Fruit fly (Drosophila melanogaster) whole organism, embryonic: ENCODE measurements around the gene CG17027.

Experiments used
- ATbp ChIP-seq: fragments of 200-800 bp; sonication (Bioruptor generic); optimal IDR thresholded peaks from 2 replicates; lab custom pipeline; 2017; ENCODE audit warnings: missing biosample characterization, mild to moderate bottlenecking, missing genetic modification characterization, missing genetic modification reagents
- BEAF-32 ChIP-seq: fragments of 200-800 bp; sonication (Bioruptor generic); optimal IDR thresholded peaks from 3 replicates; lab custom pipeline; 2017; ENCODE audit warnings: missing biosample characterization, missing genetic modification characterization, mild to moderate bottlenecking, moderate library complexity, missing genetic modification reagents
- CG14860 ChIP-seq: fragments of 200-800 bp; sonication (Bioruptor generic); IDR thresholded peaks from 3 replicates; pipeline ENCODE4 v1.3.6; 2022; ENCODE audit warnings: missing biosample characterization, missing genetic modification characterization; ENCODE audit not compliant: partially characterized antibody
- CG15011 ChIP-seq: fragments of 200-800 bp; sonication (Bioruptor generic); optimal IDR thresholded peaks from 3 replicates; lab custom pipeline; 2018; ENCODE audit warnings: missing biosample characterization, mild to moderate bottlenecking, missing genetic modification characterization
- CG18599 ChIP-seq: fragments of 200-800 bp; sonication (Bioruptor generic); optimal IDR thresholded peaks from 3 replicates; lab custom pipeline; 2017; ENCODE audit warnings: missing biosample characterization, missing genetic modification characterization, mild to moderate bottlenecking, moderate library complexity, missing genetic modification reagents
- CG2875 ChIP-seq: fragments of 200-800 bp; sonication (Bioruptor generic); optimal IDR thresholded peaks from 2 replicates; lab custom pipeline; 2017; ENCODE audit warnings: missing biosample characterization, mild to moderate bottlenecking, missing genetic modification characterization, missing genetic modification reagents
- CG2889 ChIP-seq: fragments of 200-800 bp; sonication (Bioruptor generic); IDR thresholded peaks from 3 replicates; pipeline ENCODE4 v1.3.6; 2022; ENCODE audit warnings: missing biosample characterization, missing genetic modification characterization
- CG3726 ChIP-seq: fragments of 200-800 bp; sonication (Bioruptor generic); IDR thresholded peaks from 3 replicates; pipeline ENCODE4, ENCODE4 v1.3.6; 2022; ENCODE audit warnings: missing biosample characterization, missing genetic modification characterization
- CG3838 ChIP-seq: fragments of 200-800 bp; sonication (Bioruptor generic); optimal IDR thresholded peaks from 3 replicates; lab custom pipeline; 2016; ENCODE audit warnings: missing biosample characterization, missing genetic modification characterization
- CG42726 ChIP-seq: fragments of 200-800 bp; sonication (Bioruptor generic); IDR thresholded peaks from 2 replicates; pipeline ENCODE4 v1.3.6; 2022; ENCODE audit warnings: missing biosample characterization, missing genetic modification characterization; ENCODE audit not compliant: partially characterized antibody
- CG6765 ChIP-seq: fragments of 200-800 bp; sonication (Bioruptor generic); optimal IDR thresholded peaks from 3 replicates; lab custom pipeline; 2017; ENCODE audit warnings: missing biosample characterization, mild to moderate bottlenecking, missing genetic modification characterization
- CG6854 ChIP-seq: fragments of 200-800 bp; sonication (Bioruptor generic); optimal IDR thresholded peaks from 3 replicates; lab custom pipeline; 2017; ENCODE audit warnings: missing biosample characterization, mild to moderate bottlenecking, missing genetic modification characterization
- CG7839 ChIP-seq: fragments of 200-800 bp; sonication (Bioruptor generic); optimal IDR thresholded peaks from 3 replicates; lab custom pipeline; 2018; ENCODE audit warnings: missing biosample characterization, mild to moderate bottlenecking, missing genetic modification characterization, moderate library complexity
- Camta ChIP-seq: fragments of 200-800 bp; sonication (Bioruptor generic); optimal IDR thresholded peaks from 2 replicates; lab custom pipeline; 2016; ENCODE audit warnings: missing biosample characterization, missing genetic modification characterization
- Doc3 ChIP-seq: fragments of 200-800 bp; sonication (Bioruptor generic); IDR thresholded peaks from 3 replicates; pipeline ENCODE4 v1.3.6; 2022; ENCODE audit warnings: missing biosample characterization, missing genetic modification characterization; ENCODE audit not compliant: partially characterized antibody
- HHEX ChIP-seq: fragments of 200-800 bp; sonication (Bioruptor generic); optimal IDR thresholded peaks from 3 replicates; lab custom pipeline; 2017; ENCODE audit warnings: missing biosample characterization, mild to moderate bottlenecking, missing genetic modification characterization, missing genetic modification reagents
- HmgZ ChIP-seq: fragments of 200-800 bp; sonication (Bioruptor generic); optimal IDR thresholded peaks from 2 replicates; lab custom pipeline; 2018; ENCODE audit warnings: missing biosample characterization, mild to moderate bottlenecking, missing genetic modification characterization
- Hr39 ChIP-seq: fragments of >200 bp; optimal IDR thresholded peaks from 2 replicates; lab custom pipeline; 2017
- Max ChIP-seq: fragments of 200-800 bp; sonication (Bioruptor generic); optimal IDR thresholded peaks from 2 replicates; lab custom pipeline; 2016; ENCODE audit warnings: missing biosample characterization, mild to moderate bottlenecking, missing genetic modification characterization
- Med ChIP-seq: fragments of 200-800 bp; sonication (Bioruptor generic); peaks from one replicate; lab custom pipeline; 2016; ENCODE audit warnings: missing biosample characterization, missing genetic modification characterization, mild to moderate bottlenecking, inconsistent platforms, moderate library complexity
- NC2α ChIP-seq: fragments of 200-800 bp; sonication (Bioruptor generic); optimal IDR thresholded peaks from 2 replicates; lab custom pipeline; 2016; ENCODE audit warnings: missing biosample characterization, missing genetic modification characterization
- NC2β ChIP-seq: fragments of 200-800 bp; sonication (Bioruptor generic); optimal IDR thresholded peaks from 2 replicates; lab custom pipeline; 2016; ENCODE audit warnings: missing biosample characterization, missing genetic modification characterization
- Ravus ChIP-seq: fragments of 200-800 bp; sonication (Bioruptor generic); IDR thresholded peaks from 2 replicates; pipeline ENCODE4 v1.3.6; 2022; ENCODE audit warnings: missing biosample characterization, missing genetic modification characterization
- Rx ChIP-seq: fragments of 200-800 bp; sonication (Bioruptor generic); IDR thresholded peaks from 2 replicates; pipeline ENCODE4 v1.3.6; 2022; ENCODE audit warnings: missing biosample characterization, missing genetic modification characterization
- Sin3A ChIP-seq: fragments of >200 bp; optimal IDR thresholded peaks from 2 replicates; lab custom pipeline; 2018
- Sry-δ ChIP-seq: fragments of 200-800 bp; sonication (Bioruptor generic); optimal IDR thresholded peaks from 2 replicates; lab custom pipeline; 2016; ENCODE audit warnings: missing biosample characterization, missing genetic modification characterization
- Taf1 ChIP-seq: fragments of 200-800 bp; sonication (Bioruptor generic); IDR thresholded peaks from 2 replicates; pipeline ENCODE4 v1.3.6; 2022; ENCODE audit warnings: missing biosample characterization, missing genetic modification characterization
- bcd ChIP-seq: fragments of 200-800 bp; sonication (Bioruptor generic); optimal IDR thresholded peaks from 2 replicates; lab custom pipeline; 2017; ENCODE audit warnings: missing biosample characterization, mild to moderate bottlenecking, missing genetic modification characterization
- chm ChIP-seq: fragments of 200-800 bp; sonication (Bioruptor generic); IDR thresholded peaks from 2 replicates; pipeline ENCODE4 v1.3.6; 2022; ENCODE audit warnings: missing biosample characterization, missing genetic modification characterization
- ci ChIP-seq: fragments of 200-800 bp; sonication (Bioruptor generic); IDR thresholded peaks from 3 replicates; pipeline ENCODE4 v1.3.6; 2022; ENCODE audit warnings: missing biosample characterization, missing genetic modification characterization
- cwo ChIP-seq: fragments of 200-800 bp; sonication (Bioruptor generic); optimal IDR thresholded peaks from 3 replicates; lab custom pipeline; 2017; ENCODE audit warnings: missing biosample characterization, missing genetic modification characterization, mild to moderate bottlenecking, moderate library complexity, missing genetic modification reagents
- fd102C ChIP-seq: fragments of 200-800 bp; sonication (Bioruptor generic); optimal IDR thresholded peaks from 2 replicates; lab custom pipeline; 2018; ENCODE audit warnings: missing biosample characterization, mild to moderate bottlenecking, missing genetic modification characterization, moderate library complexity
- gce ChIP-seq: fragments of 200-800 bp; sonication (Bioruptor generic); IDR thresholded peaks from 3 replicates; pipeline ENCODE4 v1.3.6; 2022; ENCODE audit warnings: missing biosample characterization, missing genetic modification characterization
- gfzf ChIP-seq: fragments of 200-800 bp; sonication (Bioruptor generic); optimal IDR thresholded peaks from 2 replicates; lab custom pipeline; 2016; ENCODE audit warnings: missing biosample characterization, mild to moderate bottlenecking, missing genetic modification characterization, moderate library complexity
- lmd ChIP-seq: fragments of 200-800 bp; sonication (Bioruptor generic); IDR thresholded peaks from 2 replicates; pipeline ENCODE4 v1.3.6; 2022; ENCODE audit warnings: missing biosample characterization, missing genetic modification characterization
- pan ChIP-seq, 4 experiments: fragments of >200 bp in 3 of 4; fragments of 200-800 bp in 1 of 4; sonication (Bioruptor generic) in 1 of 4; optimal IDR thresholded peaks in 3 of 4; IDR thresholded peaks in 1 of 4; 2 replicates each; pipeline versions ENCODE4 v1.3.6 to Lab custom; 2017 to 2022; ENCODE audit warnings: missing biosample characterization in 2 of 4, missing genetic modification characterization in 2 of 4, mixed read lengths in 1 of 4
- pita ChIP-seq: fragments of 200-800 bp; sonication (Bioruptor generic); optimal IDR thresholded peaks from 2 replicates; lab custom pipeline; 2017; ENCODE audit warnings: missing biosample characterization, mild to moderate bottlenecking, missing genetic modification characterization
- pros ChIP-seq: fragments of 200-800 bp; sonication (Bioruptor generic); optimal IDR thresholded peaks from 3 replicates; lab custom pipeline; 2019; ENCODE audit warnings: missing biosample characterization, mild to moderate bottlenecking, missing genetic modification characterization, moderate library complexity
- sim ChIP-seq: fragments of 200-800 bp; sonication (Bioruptor generic); IDR thresholded peaks from 2 replicates; pipeline ENCODE4 v1.3.6; 2022; ENCODE audit warnings: missing biosample characterization, missing genetic modification characterization
- so ChIP-seq: fragments of 200-800 bp; sonication (Bioruptor generic); IDR thresholded peaks from 3 replicates; pipeline ENCODE4 v1.3.6; 2022; ENCODE audit warnings: missing biosample characterization, missing genetic modification characterization
- ttk ChIP-seq: fragments of 200-800 bp; sonication (Bioruptor generic); IDR thresholded peaks from 2 replicates; pipeline ENCODE4 v2.1.2; 2022; ENCODE audit warnings: missing biosample characterization, missing genetic modification characterization

CG17027 gene

dm6 chr3L:15977565-15977964, 2.3 kb upstream of the CG17027 start (continued):
- no peak for TF ChIP-seq Sry-δ (GFP tag; lab: Kevin White, UChicago)
- TF ChIP-seq cwo (GFP tag; lab: Kevin White, UChicago): peak; percentile 52
- no peak for TF ChIP-seq gfzf (GFP tag; lab: Kevin White, UChicago)
- no peak for TF ChIP-seq CG2889 (GFP tag; lab: Robert Waterston, UW)
- no peak for TF ChIP-seq BEAF-32 (GFP tag; lab: Kevin White, UChicago)
- TF ChIP-seq CG3838: no peak
- TF ChIP-seq pan (optimal IDR thresholded peaks at IDR 0.05; lab: Kevin White, UChicago): no peak
- TF ChIP-seq pan (GFP tag; optimal IDR thresholded peaks at IDR 0.05 in 1 of 2, IDR thresholded peaks at IDR 0.05 in 1 of 2): peak in 1 of 2 experiments; percentile 84
- TF ChIP-seq fd102C (GFP tag; lab: Kevin White, UChicago): no peak
- TF ChIP-seq NC2β (GFP tag; lab: Kevin White, UChicago): no peak
- peak; percentile 69 for TF ChIP-seq Med (GFP tag; lab: Kevin White, UChicago)
- 0 out of 2 replicates have a peak, but pooled peaks have one; percentile 31 for TF ChIP-seq Taf1 (GFP tag; lab: Robert Waterston, UW)
- no peak for TF ChIP-seq HmgZ (tag; lab: Kevin White, UChicago)
- no peak for TF ChIP-seq so (GFP tag; lab: Robert Waterston, UW)
- TF ChIP-seq CG15011 (GFP tag; lab: Kevin White, UChicago): no peak
- TF ChIP-seq CG42726 (GFP tag; lab: Robert Waterston, UW): no peak
- no peak for TF ChIP-seq CG14860 (GFP tag; lab: Robert Waterston, UW)
- TF ChIP-seq Rx (GFP tag; lab: Robert Waterston, UW): peak; percentile 27; the same call in 1 of the 2 replicates
- TF ChIP-seq sim (GFP tag; lab: Robert Waterston, UW): no peak
- no peak for TF ChIP-seq chm (GFP tag; lab: Robert Waterston, UW)
- no peak for TF ChIP-seq Camta (GFP tag; lab: Kevin White, UChicago)
- TF ChIP-seq ttk (GFP tag; lab: Robert Waterston, UW): peak; percentile 59
- peak; percentile 75 for TF ChIP-seq CG7839
- TF ChIP-seq Max (GFP tag; lab: Kevin White, UChicago): peak; percentile 39
- no peak for TF ChIP-seq NC2α
- TF ChIP-seq lmd (GFP tag; lab: Robert Waterston, UW): peak; percentile 77
- TF ChIP-seq gce (GFP tag; lab: Robert Waterston, UW): peak; percentile 54; the same call in 2 of the 3 replicates
- peak; percentile 72 for TF ChIP-seq CG18599 (GFP tag; lab: Kevin White, UChicago)
- TF ChIP-seq CG6765: no peak
- TF ChIP-seq CG2875 (GFP tag; lab: Kevin White, UChicago): no peak
- no peak for TF ChIP-seq Sin3A (lab: Kevin White, UChicago)
- no peak for TF ChIP-seq ci (GFP tag; lab: Robert Waterston, UW)
- no peak for TF ChIP-seq CG6854 (GFP tag; lab: Kevin White, UChicago)
- TF ChIP-seq ATbp: peak; percentile 26
- no peak for TF ChIP-seq Hr39 (lab: Kevin White, UChicago)
- TF ChIP-seq CG3726 (GFP tag; lab: Robert Waterston, UW): no peak
- TF ChIP-seq pros (GFP tag; lab: Kevin White, UChicago): no peak
- TF ChIP-seq bcd (GFP tag; lab: Kevin White, UChicago): peak; percentile 39
- TF ChIP-seq Doc3 (GFP tag; lab: Robert Waterston, UW): no peak
- TF ChIP-seq Ravus (GFP tag; lab: Robert Waterston, UW): no peak
- no peak for TF ChIP-seq pita
- TF ChIP-seq HHEX (GFP tag; lab: Kevin White, UChicago): peak; percentile 49
- TF ChIP-seq, all 482 proteins: peak for 149
